Worm (Caenorhabditis elegans): ENCODE measurements around the gene wdr-5.1.

The wdr-5.1 gene

ce11 chrIII:3703397-3703796, 1.7 kb upstream of the wdr-5.1 start, which contains the start of gene C14B1.3:
Gene C14B1.3 (plus strand): TSS chrIII:3703564.
- peak; percentile 65 for TF ChIP-seq nfya-1 (tag; optimal IDR thresholded peaks at IDR 0.05; ENCODE audit: insufficient read depth)
- TF ChIP-seq sea-2 (GFP tag; optimal IDR thresholded peaks at IDR 0.05) = no peak
- TF ChIP-seq nhr-25 (tag; optimal IDR thresholded peaks at IDR 0.05) = no peak
- peak; percentile 20 for TF ChIP-seq lin-15B (tag; optimal IDR thresholded peaks at IDR 0.05)
- no peak for TF ChIP-seq elt-3 (tag; optimal IDR thresholded peaks at IDR 0.05)
- no peak for TF ChIP-seq ceh-28 (tag; optimal IDR thresholded peaks at IDR 0.05)
- TF ChIP-seq egl-27 (tag; optimal IDR thresholded peaks at IDR 0.05) = no peak
- no peak for TF ChIP-seq ceh-9 (tag; optimal IDR thresholded peaks at IDR 0.05)
- TF ChIP-seq hmg-11 (tag; optimal IDR thresholded peaks at IDR 0.05) = no peak
- no peak for TF ChIP-seq zag-1 (tag; optimal IDR thresholded peaks at IDR 0.05)
- no peak for TF ChIP-seq ztf-4 (tag; optimal IDR thresholded peaks at IDR 0.05)
- no peak for TF ChIP-seq nhr-77 (tag; optimal IDR thresholded peaks at IDR 0.05)
- no peak for TF ChIP-seq egl-5 (tag; optimal IDR thresholded peaks at IDR 0.05)
- peak; percentile 1 for TF ChIP-seq ama-1 (optimal IDR thresholded peaks at IDR 0.05)
- TF ChIP-seq skn-1 (tag; optimal IDR thresholded peaks at IDR 0.05) = no peak
- TF ChIP-seq aly-2 (tag; optimal IDR thresholded peaks at IDR 0.05) = no peak
- TF ChIP-seq ceh-16 (tag; optimal IDR thresholded peaks at IDR 0.05) = no peak
- no peak for TF ChIP-seq unc-39 (tag; optimal IDR thresholded peaks at IDR 0.05)
- no peak for TF ChIP-seq fkh-10 (GFP tag; optimal IDR thresholded peaks at IDR 0.05)
- no peak for TF ChIP-seq nhr-237 (tag; optimal IDR thresholded peaks at IDR 0.05)
- no peak for TF ChIP-seq eor-1 (tag; optimal IDR thresholded peaks at IDR 0.05)
- no peak for TF ChIP-seq mml-1 (tag; optimal IDR thresholded peaks at IDR 0.05)
- no peak for TF ChIP-seq ceh-82 (tag; optimal IDR thresholded peaks at IDR 0.05)
- no peak for TF ChIP-seq unc-62 (GFP tag; optimal IDR thresholded peaks at IDR 0.05)
- TF ChIP-seq snpc-4 (tag; optimal IDR thresholded peaks at IDR 0.05) = peak; percentile 12
- no peak for TF ChIP-seq ztf-11 (tag; optimal IDR thresholded peaks at IDR 0.05)
- TF ChIP-seq pqm-1 (tag; optimal IDR thresholded peaks at IDR 0.05) = no peak
- no peak for TF ChIP-seq elt-1 (tag; optimal IDR thresholded peaks at IDR 0.05)
- no peak for TF ChIP-seq mdl-1 (tag; optimal IDR thresholded peaks at IDR 0.05)
- peak; percentile 69 for TF ChIP-seq jun-1 (tag; optimal IDR thresholded peaks at IDR 0.05)
- no peak for TF ChIP-seq fkh-2 (tag; optimal IDR thresholded peaks at IDR 0.05)
- TF ChIP-seq nhr-43 (tag; optimal IDR thresholded peaks at IDR 0.05; ENCODE audit: poor library complexity, severe bottlenecking) = no peak
- no peak for TF ChIP-seq nhr-12 (tag; optimal IDR thresholded peaks at IDR 0.05)
- no peak for TF ChIP-seq R02D3.7 (tag; optimal IDR thresholded peaks at IDR 0.05)
- no peak for TF ChIP-seq ZK546.5 (tag; optimal IDR thresholded peaks at IDR 0.05)
- peak; percentile 50 for TF ChIP-seq pha-4 (tag; optimal IDR thresholded peaks at IDR 0.05)
- no peak for TF ChIP-seq daf-12 (tag; optimal IDR thresholded peaks at IDR 0.05)
- no peak for TF ChIP-seq nhr-28 (tag; optimal IDR thresholded peaks at IDR 0.05)
- TF ChIP-seq tbx-2 (tag; optimal IDR thresholded peaks at IDR 0.05) = no peak
- TF ChIP-seq nhr-76 (tag; optimal IDR thresholded peaks at IDR 0.05) = no peak
- TF ChIP-seq elt-2 (tag; optimal IDR thresholded peaks at IDR 0.05) = peak; percentile 21
- TF ChIP-seq nhr-11 (tag; optimal IDR thresholded peaks at IDR 0.05) = no peak
- no peak for TF ChIP-seq lin-39 (tag; optimal IDR thresholded peaks at IDR 0.05)
- TF ChIP-seq fos-1 (tag; optimal IDR thresholded peaks at IDR 0.05) = no peak
- peak; percentile 45 for TF ChIP-seq nhr-23 (tag; optimal IDR thresholded peaks at IDR 0.05)
- TF ChIP-seq lsy-12 (tag; optimal IDR thresholded peaks at IDR 0.05) = no peak
- no peak for TF ChIP-seq nhr-67 (tag; optimal IDR thresholded peaks at IDR 0.05)

- no peak for TF ChIP-seq elt-3 (tag; optimal IDR thresholded peaks at IDR 0.05)
- no peak for TF ChIP-seq nhr-12 (tag; optimal IDR thresholded peaks at IDR 0.05)
- TF ChIP-seq daf-12 (tag; optimal IDR thresholded peaks at IDR 0.05) = no peak
- no peak for TF ChIP-seq ceh-16 (tag; optimal IDR thresholded peaks at IDR 0.05)
Measured at ce11 chrIII:3706586-3706985, 1.5 kb downstream of the wdr-5.1 start, which contains the start of gene dph-1. Gene dph-1 (plus strand): TSS chrIII:3706886.

Data from whole organism, L3 larva.